Worm (Caenorhabditis elegans): ENCODE results near the gene ZC395.4.
A peak's percentile ranks its signal among the peaks of the same experiment; 100 is the strongest.

- TF ChIP-seq pha-4 (tag; optimal IDR thresholded peaks at IDR 0.05) (no peak), fkh-3 (tag; optimal IDR thresholded peaks at IDR 0.05) (no peak), attf-5 (GFP tag; optimal IDR thresholded peaks at IDR 0.05) (no peak), lin-35 (GFP tag; optimal IDR thresholded peaks at IDR 0.05) (peak in 1 of 3 experiments; percentile 1), mes-4 (tag; optimal IDR thresholded peaks at IDR 0.05) (no peak)
These were observed 35.6 kb upstream of the ZC395.4 start, which contains the start of gene mrps-26 for ce11 chrIII:5234312-5234711.
